In genomic region chr3L:11351715-11352114, dm6 we compare ENCODE assay signal across 5 fruit fly cellular contexts.
TF ChIP-seq lines count a peak whose summit lies in the region.

No protein-coding gene starts in this region.

- no peak for TF ChIP-seq CTCF in whole organism, embryonic (GFP tag; optimal IDR thresholded peaks at IDR 0.05; lab: Kevin White, UChicago)

TF ChIP-seq in whole organism, adult, 20 proteins besides CTCF, POLR2A, EP300 and RAD21:
- TF ChIP-seq CG5204 (GFP tag; optimal IDR thresholded peaks at IDR 0.05; lab: Kevin White, UChicago) (no peak), toe (GFP tag; optimal IDR thresholded peaks at IDR 0.05; lab: Kevin White, UChicago) (no peak), CG14711 (tag; optimal IDR thresholded peaks at IDR 0.05; lab: Kevin White, UChicago) (peak; percentile 11), CG33017 (tag; optimal IDR thresholded peaks at IDR 0.05; lab: Kevin White, UChicago) (peak; percentile 14), CG7101 (tag; optimal IDR thresholded peaks at IDR 0.05; lab: Kevin White, UChicago) (peak; percentile 4)

TF ChIP-seq in whole organism, embryonic, 481 proteins besides CTCF, POLR2A, EP300 and RAD21 (continues in another document):
- TF ChIP-seq CG14860 (GFP tag; IDR thresholded peaks at IDR 0.05; lab: Robert Waterston, UW; ENCODE audit: partially characterized antibody) (no peak), dan (GFP tag; IDR thresholded peaks at IDR 0.05; lab: Robert Waterston, UW) (no peak), pros (GFP tag; optimal IDR thresholded peaks at IDR 0.05; lab: Kevin White, UChicago) (no peak), tll (GFP tag; optimal IDR thresholded peaks at IDR 0.05; lab: Kevin White, UChicago) (no peak), hbn (GFP tag; IDR thresholded peaks at IDR 0.05; lab: Robert Waterston, UW; ENCODE audit: partially characterized antibody) (no peak), CG9797 (GFP tag; optimal IDR thresholded peaks at IDR 0.05; lab: Kevin White, UChicago) (no peak), gce (GFP tag; IDR thresholded peaks at IDR 0.05; lab: Robert Waterston, UW) (0 out of 3 replicates have a peak, but pooled peaks have one; percentile 4), Jarid2 (GFP tag; optimal IDR thresholded peaks at IDR 0.05; lab: Kevin White, UChicago) (no peak), H15 (GFP tag; IDR thresholded peaks at IDR 0.05; lab: Robert Waterston, UW) (peak; percentile 32; the same call in 1 of the 3 replicates), slou (GFP tag; optimal IDR thresholded peaks at IDR 0.05; lab: Kevin White, UChicago) (no peak), ftz-f1 (GFP tag; optimal IDR thresholded peaks at IDR 0.05; lab: Kevin White, UChicago) (no peak), kay (GFP tag; optimal IDR thresholded peaks at IDR 0.05; lab: Kevin White, UChicago) (no peak), Ptx1 (GFP tag; IDR thresholded peaks at IDR 0.05; lab: Robert Waterston, UW) (0 out of 2 replicates have a peak, but pooled peaks have one; percentile 21), Drgx (GFP tag; IDR thresholded peaks at IDR 0.05; lab: Robert Waterston, UW) (peak; percentile 48; the same call in 1 of the 2 replicates), CG3281 (GFP tag; optimal IDR thresholded peaks at IDR 0.05; lab: Kevin White, UChicago) (no peak), Awh (GFP tag; IDR thresholded peaks at IDR 0.05; lab: Robert Waterston, UW) (0 out of 2 replicates have a peak, but pooled peaks have one; percentile 1), CG32772 (GFP tag; IDR thresholded peaks at IDR 0.05; lab: Robert Waterston, UW) (0 out of 2 replicates have a peak, but pooled peaks have one; percentile 20), slbo (GFP tag; IDR thresholded peaks at IDR 0.05; lab: Robert Waterston, UW) (0 out of 2 replicates have a peak, but pooled peaks have one; percentile 4), ham (GFP tag; IDR thresholded peaks at IDR 0.05; lab: Robert Waterston, UW) (no peak)

TF ChIP-seq in whole organism, prepupa, 60 proteins besides CTCF, POLR2A, EP300 and RAD21 (continues in another document):
- TF ChIP-seq Hr4 (GFP tag; optimal IDR thresholded peaks at IDR 0.05; lab: Kevin White, UChicago), result peak; percentile 29
- no peak for TF ChIP-seq cyc (GFP tag; optimal IDR thresholded peaks at IDR 0.05; lab: Kevin White, UChicago)
- TF ChIP-seq Met (GFP tag; optimal IDR thresholded peaks at IDR 0.05; lab: Kevin White, UChicago), result peak; percentile 37
- no peak for TF ChIP-seq CG9139 (GFP tag; optimal IDR thresholded peaks at IDR 0.05; lab: Kevin White, UChicago)
- no peak for TF ChIP-seq vri (GFP tag; optimal IDR thresholded peaks at IDR 0.05; lab: Kevin White, UChicago)
- TF ChIP-seq Hr39 (GFP tag; optimal IDR thresholded peaks at IDR 0.05; lab: Kevin White, UChicago), result peak; percentile 41
- TF ChIP-seq CG16779 (tag; optimal IDR thresholded peaks at IDR 0.05; lab: Kevin White, UChicago), result no peak
- TF ChIP-seq lz (GFP tag; optimal IDR thresholded peaks at IDR 0.05; lab: Kevin White, UChicago), result peak; percentile 29
- TF ChIP-seq CG7368 (GFP tag; optimal IDR thresholded peaks at IDR 0.05; lab: Kevin White, UChicago), result peak; percentile 16
- TF ChIP-seq CG1621 (tag; optimal IDR thresholded peaks at IDR 0.05; lab: Kevin White, UChicago), result no peak
- 0 out of 3 replicates have a peak, but pooled peaks have one; percentile 46 for TF ChIP-seq CG8119 (GFP tag; IDR thresholded peaks at IDR 0.05; lab: Robert Waterston, UW)
- TF ChIP-seq Smox (GFP tag; optimal IDR thresholded peaks at IDR 0.05; lab: Kevin White, UChicago), result peak; percentile 48
- TF ChIP-seq Ets21C (GFP tag; optimal IDR thresholded peaks at IDR 0.05; lab: Kevin White, UChicago), result no peak
- TF ChIP-seq ss (GFP tag; optimal IDR thresholded peaks at IDR 0.05; lab: Kevin White, UChicago), result no peak
- no peak for TF ChIP-seq CG6854 (GFP tag; optimal IDR thresholded peaks at IDR 0.05; lab: Kevin White, UChicago)
- no peak for TF ChIP-seq CG6276 (GFP tag; optimal IDR thresholded peaks at IDR 0.05; lab: Kevin White, UChicago)
- no peak for TF ChIP-seq CG4318 (GFP tag; optimal IDR thresholded peaks at IDR 0.05; lab: Kevin White, UChicago)
- TF ChIP-seq Gug (GFP tag; IDR thresholded peaks at IDR 0.05; lab: Robert Waterston, UW), result 0 out of 2 replicates have a peak, but pooled peaks have one; percentile 12
- peak; percentile 41 for TF ChIP-seq CG3919 (GFP tag; optimal IDR thresholded peaks at IDR 0.05; lab: Kevin White, UChicago)
- TF ChIP-seq Eip78C (GFP tag; lab: Kevin White, UChicago), result peak; percentile 81
- TF ChIP-seq CG31627 (GFP tag; optimal IDR thresholded peaks at IDR 0.05; lab: Kevin White, UChicago), result peak; percentile 36
- TF ChIP-seq fd85E (GFP tag; optimal IDR thresholded peaks at IDR 0.05; lab: Kevin White, UChicago), result no peak
- TF ChIP-seq topi (GFP tag; optimal IDR thresholded peaks at IDR 0.05; lab: Kevin White, UChicago), result peak; percentile 35

TF ChIP-seq in whole organism, pupa, 21 proteins besides CTCF, POLR2A, EP300 and RAD21:
- TF ChIP-seq gl (tag; optimal IDR thresholded peaks at IDR 0.05; lab: Kevin White, UChicago), result no peak
- peak; percentile 3 for TF ChIP-seq Pif1B (GFP tag; optimal IDR thresholded peaks at IDR 0.05; lab: Kevin White, UChicago)
- no peak for TF ChIP-seq CG10348 (GFP tag; IDR thresholded peaks at IDR 0.05; lab: Robert Waterston, UW)
- no peak for TF ChIP-seq EcR (GFP tag; optimal IDR thresholded peaks at IDR 0.05; lab: Kevin White, UChicago)
- TF ChIP-seq Pif1A (GFP tag; optimal IDR thresholded peaks at IDR 0.05; lab: Kevin White, UChicago), result no peak
- no peak for TF ChIP-seq CG15710 (tag; optimal IDR thresholded peaks at IDR 0.05; lab: Kevin White, UChicago)
- no peak for TF ChIP-seq CG9948 (tag; optimal IDR thresholded peaks at IDR 0.05; lab: Kevin White, UChicago)
- peak; percentile 66 for TF ChIP-seq CG12605 (GFP tag; IDR thresholded peaks at IDR 0.05; lab: Robert Waterston, UW)
- TF ChIP-seq Ets98B (GFP tag; IDR thresholded peaks at IDR 0.05; lab: Robert Waterston, UW), result 0 out of 2 replicates have a peak, but pooled peaks have one; percentile 16
- peak; percentile 28; the same call in 1 of the 2 replicates for TF ChIP-seq CG32121 (GFP tag; IDR thresholded peaks at IDR 0.05; lab: Robert Waterston, UW)
- no peak for TF ChIP-seq CG13204 (GFP tag; optimal IDR thresholded peaks at IDR 0.05; lab: Kevin White, UChicago)
- no peak for TF ChIP-seq CG17806 (tag; optimal IDR thresholded peaks at IDR 0.05; lab: Kevin White, UChicago)
- TF ChIP-seq rn (GFP tag; IDR thresholded peaks at IDR 0.05; lab: Robert Waterston, UW), result no peak
- peak; percentile 70; the same call in 2 of the 3 replicates for TF ChIP-seq CG4496 (GFP tag; IDR thresholded peaks at IDR 0.05; lab: Robert Waterston, UW)
- peak; percentile 18 for TF ChIP-seq Snoo (tag; optimal IDR thresholded peaks at IDR 0.05; lab: Kevin White, UChicago)
- TF ChIP-seq CG34367 (tag; optimal IDR thresholded peaks at IDR 0.05; lab: Kevin White, UChicago), result peak; percentile 6

TF ChIP-seq in whole organism, wandering third instar larva, 38 proteins besides CTCF, POLR2A, EP300 and RAD21:
- no peak for TF ChIP-seq Sp1 (GFP tag; optimal IDR thresholded peaks at IDR 0.05; lab: Kevin White, UChicago)
- TF ChIP-seq usp (GFP tag; optimal IDR thresholded peaks at IDR 0.05; lab: Kevin White, UChicago), result no peak
- TF ChIP-seq OdsH (GFP tag; optimal IDR thresholded peaks at IDR 0.05; lab: Kevin White, UChicago), result peak; percentile 28
- TF ChIP-seq HLH106 (tag; optimal IDR thresholded peaks at IDR 0.05; lab: Kevin White, UChicago), result peak; percentile 50
- peak; percentile 3 for TF ChIP-seq ey (GFP tag; optimal IDR thresholded peaks at IDR 0.05; lab: Kevin White, UChicago)
- no peak for TF ChIP-seq woc (GFP tag; optimal IDR thresholded peaks at IDR 0.05; lab: Kevin White, UChicago)
- TF ChIP-seq tai (GFP tag; optimal IDR thresholded peaks at IDR 0.05; lab: Kevin White, UChicago), result peak; percentile 40
- no peak for TF ChIP-seq GATAd (GFP tag; optimal IDR thresholded peaks at IDR 0.05; lab: Kevin White, UChicago)
- no peak for TF ChIP-seq sage (GFP tag; optimal IDR thresholded peaks at IDR 0.05; lab: Kevin White, UChicago)
- peak; percentile 16 for TF ChIP-seq fru (GFP tag; optimal IDR thresholded peaks at IDR 0.05; lab: Kevin White, UChicago)
- TF ChIP-seq CG32264 (GFP tag; optimal IDR thresholded peaks at IDR 0.05; lab: Kevin White, UChicago), result peak; percentile 35
- TF ChIP-seq Hr83 (GFP tag; optimal IDR thresholded peaks at IDR 0.05; lab: Kevin White, UChicago; ENCODE audit: poor library complexity, severe bottlenecking), result no peak
- no peak for TF ChIP-seq N (GFP tag; optimal IDR thresholded peaks at IDR 0.05; lab: Kevin White, UChicago)
- peak; percentile 53 for TF ChIP-seq h (GFP tag; optimal IDR thresholded peaks at IDR 0.05; lab: Kevin White, UChicago)
- TF ChIP-seq sv (GFP tag; optimal IDR thresholded peaks at IDR 0.05; lab: Kevin White, UChicago), result no peak
- TF ChIP-seq foxo (GFP tag; optimal IDR thresholded peaks at IDR 0.05; lab: Kevin White, UChicago), result peak in 1 of 2 experiments; percentile 42
- peak; percentile 39 for TF ChIP-seq rgr (GFP tag; optimal IDR thresholded peaks at IDR 0.05; lab: Kevin White, UChicago)
- TF ChIP-seq br (GFP tag; optimal IDR thresholded peaks at IDR 0.05; lab: Kevin White, UChicago), result no peak
- TF ChIP-seq CG9705 (GFP tag; optimal IDR thresholded peaks at IDR 0.05; lab: Kevin White, UChicago), result no peak
- no peak for TF ChIP-seq psq (GFP tag; optimal IDR thresholded peaks at IDR 0.05; lab: Kevin White, UChicago)
- no peak for TF ChIP-seq Dif (GFP tag; optimal IDR thresholded peaks at IDR 0.05; lab: Kevin White, UChicago; ENCODE audit: partially characterized antibody)
TF ChIP-seq in whole organism, wandering third instar larva: peak in this region for 9.
